Fruit fly (Drosophila melanogaster): ENCODE data around the gene RanBP3.

Gene RanBP3

DNA sequence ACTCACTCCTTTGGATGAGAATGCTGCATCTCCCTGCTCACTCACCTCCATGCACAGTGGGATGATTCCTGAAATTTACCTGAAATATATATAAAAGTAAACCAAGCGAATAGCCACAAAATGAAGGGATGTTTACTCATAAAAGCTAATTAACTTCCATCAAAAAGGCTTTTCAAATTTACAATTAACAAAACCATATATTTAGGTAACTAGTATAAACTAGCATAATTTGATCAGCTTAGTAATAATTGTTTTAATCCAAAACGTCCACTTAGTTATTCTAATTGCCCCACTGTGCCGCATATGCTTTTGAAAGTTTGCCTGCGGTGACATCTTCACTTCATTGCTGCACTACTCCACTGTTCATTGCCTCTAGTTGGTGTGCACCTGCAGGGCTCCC lies 31.3 kb upstream of the RanBP3 start (continued):
- TF ChIP-seq CG11247 (GFP tag; IDR thresholded peaks at IDR 0.05) (peak; percentile 19; the same call in 1 of the 2 replicates), fd64A (GFP tag; optimal IDR thresholded peaks at IDR 0.05) (peak; percentile 62), CG2116 (GFP tag; optimal IDR thresholded peaks at IDR 0.05) (peak; percentile 4), CG13624 (GFP tag; optimal IDR thresholded peaks at IDR 0.05) (no peak), CG12659 (GFP tag; optimal IDR thresholded peaks at IDR 0.05) (peak; percentile 61), Sry-β (GFP tag; optimal IDR thresholded peaks at IDR 0.05) (no peak), zen2 (GFP tag; IDR thresholded peaks at IDR 0.05; ENCODE audit: partially characterized antibody) (no peak), HLH54F (GFP tag; optimal IDR thresholded peaks at IDR 0.05) (peak; percentile 27), CG10274 (GFP tag; optimal IDR thresholded peaks at IDR 0.05) (no peak), gcm (GFP tag; optimal IDR thresholded peaks at IDR 0.05) (peak; percentile 66), Optix (GFP tag; IDR thresholded peaks at IDR 0.05) (0 out of 3 replicates have a peak, but pooled peaks have one; percentile 30), CG15011 (GFP tag; optimal IDR thresholded peaks at IDR 0.05) (peak; percentile 51), twi (tag; optimal IDR thresholded peaks at IDR 0.05) (peak; percentile 74), E2f1 (GFP tag; IDR thresholded peaks at IDR 0.05) (peak; percentile 66), emc (GFP tag; optimal IDR thresholded peaks at IDR 0.05) (no peak), NC2β (GFP tag; optimal IDR thresholded peaks at IDR 0.05) (peak; percentile 66), da (GFP tag; optimal IDR thresholded peaks at IDR 0.05) (peak; percentile 15), ems (GFP tag; optimal IDR thresholded peaks at IDR 0.05) (peak; percentile 71), Camta (GFP tag; optimal IDR thresholded peaks at IDR 0.05) (peak; percentile 59), sc (optimal IDR thresholded peaks at IDR 0.05) (no peak), sc (GFP tag; optimal IDR thresholded peaks at IDR 0.05) (peak; percentile 81), Atf6 (GFP tag; IDR thresholded peaks at IDR 0.05) (peak; percentile 60; the same call in 1 of the 2 replicates), toy (GFP tag; IDR thresholded peaks at IDR 0.05) (0 out of 2 replicates have a peak, but pooled peaks have one; percentile 24), btn (GFP tag; optimal IDR thresholded peaks at IDR 0.05) (peak; percentile 29), pum (GFP tag; optimal IDR thresholded peaks at IDR 0.05) (peak; percentile 32), HLHmδ (GFP tag; optimal IDR thresholded peaks at IDR 0.05) (no peak), CG2129 (GFP tag; IDR thresholded peaks at IDR 0.05; ENCODE audit: partially characterized antibody) (no peak), CG6175 (GFP tag; IDR thresholded peaks at IDR 0.05) (no peak), CTCF (GFP tag; optimal IDR thresholded peaks at IDR 0.05) (peak; percentile 24), CG6813 (GFP tag; optimal IDR thresholded peaks at IDR 0.05) (peak; percentile 59), Dp (GFP tag; optimal IDR thresholded peaks at IDR 0.05) (no peak), CG9817 (tag; optimal IDR thresholded peaks at IDR 0.05) (peak; percentile 55), Dll (GFP tag; IDR thresholded peaks at IDR 0.05; ENCODE audit: partially characterized antibody) (no peak), CG3995 (GFP tag; optimal IDR thresholded peaks at IDR 0.05) (no peak), slou (GFP tag; optimal IDR thresholded peaks at IDR 0.05) (no peak), Ets65A (GFP tag) (peak; percentile 95), CHES-1-like (GFP tag; optimal IDR thresholded peaks at IDR 0.05) (peak; percentile 13), CG15696 (tag; optimal IDR thresholded peaks at IDR 0.05) (peak; percentile 61), ind (GFP tag; optimal IDR thresholded peaks at IDR 0.05) (peak; percentile 66), hth (optimal IDR thresholded peaks at IDR 0.05) (no peak), Dref (GFP tag; IDR thresholded peaks at IDR 0.05) (no peak), Spps (tag; optimal IDR thresholded peaks at IDR 0.05) (peak; percentile 83), CG4617 (GFP tag; optimal IDR thresholded peaks at IDR 0.05; ENCODE audit: borderline replicate concordance) (peak; percentile 50), chn (GFP tag; optimal IDR thresholded peaks at IDR 0.05) (peak; percentile 46), ab (GFP tag; optimal IDR thresholded peaks at IDR 0.05) (no peak), Atf-2 (GFP tag; optimal IDR thresholded peaks at IDR 0.05) (peak; percentile 57), GATAe (GFP tag; conservative IDR thresholded peaks at IDR 0.05) (no peak), shn (GFP tag; optimal IDR thresholded peaks at IDR 0.05) (peak; percentile 60), grn (GFP tag; optimal IDR thresholded peaks at IDR 0.05) (no peak), CG15073 (GFP tag; optimal IDR thresholded peaks at IDR 0.05) (no peak), CG2199 (GFP tag; IDR thresholded peaks at IDR 0.05) (peak; percentile 29; the same call in 1 of the 3 replicates), Opbp (GFP tag; IDR thresholded peaks at IDR 0.05; ENCODE audit: partially characterized antibody) (no peak), CG11456 (GFP tag; IDR thresholded peaks at IDR 0.05) (no peak)
